Worm (Caenorhabditis elegans): ENCODE data around the gene ntl-9.

- TF ChIP-seq W03F9.2 (tag; optimal IDR thresholded peaks at IDR 0.05) (no peak), dao-5 (tag; optimal IDR thresholded peaks at IDR 0.05) (no peak)
Observed at ce11 chrIII:4962393-4962792, 18.1 kb downstream of the ntl-9 start, which contains the start of gene vps-22.

Data from whole organism, L4/young adult.